Fruit fly (Drosophila melanogaster) S2 (cell line): ENCODE measurements around the gene asl.

Experiments
- CG8478 ChIP-seq: fragments of >200 bp; optimal IDR thresholded peaks from 2 replicates; lab custom pipeline; 2018
- CTCF ChIP-seq, 2 experiments: fragments of >200 bp; optimal IDR thresholded peaks; 2 replicates each; lab custom pipeline; 2018

dm6 chr3R:5563420-5563819 lies 42.9 kb downstream of the asl start, which contains the start of gene Pi4KIIalpha:
- TF ChIP-seq CTCF (optimal IDR thresholded peaks at IDR 0.05; lab: Kevin White, UChicago) = peak in 1 of 2 experiments; percentile 9
- no peak for TF ChIP-seq CG8478 (lab: Kevin White, UChicago)
